Worm (Caenorhabditis elegans) whole organism, late embryonic: ENCODE results near the gene K11H12.11.

Experiments used
- C08G9.2 ChIP-seq: sonication (generic microtip); optimal IDR thresholded peaks from 2 replicates; lab custom pipeline; 2016; ENCODE audit warnings: mild to moderate bottlenecking, missing genetic modification characterization, moderate library complexity, missing compliant biosample characterization
- C38D4.7 ChIP-seq: fragments of 200-800 bp; sonication (Bioruptor generic); optimal IDR thresholded peaks from 2 replicates; lab custom pipeline; 2018; ENCODE audit warnings: mild to moderate bottlenecking, missing genetic modification characterization, moderate library complexity, missing compliant biosample characterization
- F13H6.1 ChIP-seq: sonication (generic microtip); optimal IDR thresholded peaks from 2 replicates; lab custom pipeline; 2016; ENCODE audit warnings: missing genetic modification characterization, missing compliant biosample characterization
- K02D7.2 ChIP-seq: sonication (generic microtip); optimal IDR thresholded peaks from 2 replicates; lab custom pipeline; 2017; ENCODE audit warnings: mild to moderate bottlenecking, missing genetic modification characterization, missing compliant biosample characterization
- T23F11.4 ChIP-seq: fragments of 200-800 bp; sonication (Bioruptor generic); optimal IDR thresholded peaks from 2 replicates; lab custom pipeline; 2018; ENCODE audit warnings: mild to moderate bottlenecking, missing genetic modification characterization, missing compliant biosample characterization
- Y22D7AL.16 ChIP-seq: sonication (generic microtip); optimal IDR thresholded peaks from 2 replicates; lab custom pipeline; 2016; ENCODE audit warnings: missing genetic modification characterization, missing compliant biosample characterization
- ama-1 ChIP-seq: fragments of 150-350 bp; optimal IDR thresholded peaks from 2 replicates; lab custom pipeline; 2014
- ceh-2 ChIP-seq: sonication (generic microtip); optimal IDR thresholded peaks from 2 replicates; lab custom pipeline; 2016; ENCODE audit warnings: missing genotype, missing genetic modification characterization, missing compliant biosample characterization
- ceh-22 ChIP-seq: sonication (generic microtip); optimal IDR thresholded peaks from 2 replicates; lab custom pipeline; 2017; ENCODE audit warnings: missing biosample characterization, missing genetic modification characterization
- ceh-31 ChIP-seq: sonication (generic microtip); optimal IDR thresholded peaks from 2 replicates; lab custom pipeline; 2016; ENCODE audit warnings: missing genetic modification characterization, missing compliant biosample characterization
- ceh-34 ChIP-seq: sonication (generic microtip); optimal IDR thresholded peaks from 2 replicates; lab custom pipeline; 2016; ENCODE audit warnings: mild to moderate bottlenecking, missing genetic modification characterization, missing compliant biosample characterization
- ceh-6 ChIP-seq: fragments of 200-800 bp; sonication (Bioruptor generic); optimal IDR thresholded peaks from 2 replicates; lab custom pipeline; 2018; ENCODE audit warnings: mild to moderate bottlenecking, missing genetic modification characterization, missing compliant biosample characterization
- che-1 ChIP-seq: sonication (generic microtip); optimal IDR thresholded peaks from 2 replicates; lab custom pipeline; 2016; ENCODE audit warnings: mild to moderate bottlenecking, missing genetic modification characterization, missing compliant biosample characterization
- dmd-4 ChIP-seq: sonication (generic microtip); optimal IDR thresholded peaks from 2 replicates; lab custom pipeline; 2016; ENCODE audit warnings: borderline replicate concordance, missing genetic modification characterization, missing compliant biosample characterization
- dve-1 ChIP-seq: sonication (generic microtip); optimal IDR thresholded peaks from 2 replicates; lab custom pipeline; 2017; ENCODE audit warnings: antibody characterized with exemption, mild to moderate bottlenecking, missing genetic modification characterization, missing compliant biosample characterization
- elt-2 ChIP-seq: sonication (generic microtip); optimal IDR thresholded peaks from 2 replicates; lab custom pipeline; 2016; ENCODE audit warnings: missing genetic modification reagents, missing genetic modification characterization, missing compliant biosample characterization
- fax-1 ChIP-seq: sonication (generic microtip); optimal IDR thresholded peaks from 2 replicates; lab custom pipeline; 2016; ENCODE audit warnings: missing genotype, missing genetic modification characterization, missing compliant biosample characterization
- hlh-15 ChIP-seq: sonication (generic microtip); optimal IDR thresholded peaks from 2 replicates; lab custom pipeline; 2016; ENCODE audit warnings: missing genetic modification characterization, missing compliant biosample characterization
- hlh-30 ChIP-seq: sonication (generic microtip); optimal IDR thresholded peaks from 2 replicates; lab custom pipeline; 2017; ENCODE audit warnings: antibody characterized with exemption, missing genetic modification characterization, missing compliant biosample characterization; ENCODE audit not compliant: insufficient read depth
- mec-3 ChIP-seq: sonication (generic microtip); optimal IDR thresholded peaks from 2 replicates; lab custom pipeline; 2016; ENCODE audit warnings: borderline replicate concordance, missing genetic modification characterization, missing compliant biosample characterization
- nfya-1 ChIP-seq: sonication (generic microtip); optimal IDR thresholded peaks from 2 replicates; lab custom pipeline; 2017; ENCODE audit warnings: missing genetic modification characterization, mild to moderate bottlenecking, missing compliant biosample characterization, antibody characterized with exemption, moderate library complexity
- npax-4 ChIP-seq: sonication (generic microtip); optimal IDR thresholded peaks from 2 replicates; lab custom pipeline; 2016; ENCODE audit warnings: missing genetic modification characterization, missing compliant biosample characterization
- pag-3 ChIP-seq: sonication (generic microtip); optimal IDR thresholded peaks from 2 replicates; lab custom pipeline; 2016; ENCODE audit warnings: missing compliant biosample characterization, missing genetic modification characterization, borderline replicate concordance
- pat-9 ChIP-seq: fragments of 200-800 bp; sonication (Bioruptor generic); optimal IDR thresholded peaks from 2 replicates; lab custom pipeline; 2018; ENCODE audit warnings: mild to moderate bottlenecking, missing genetic modification characterization, moderate library complexity, missing compliant biosample characterization
- pha-2 ChIP-seq: sonication (generic microtip); optimal IDR thresholded peaks from 2 replicates; lab custom pipeline; 2017; ENCODE audit warnings: mild to moderate bottlenecking, missing genetic modification characterization, missing compliant biosample characterization
- pha-4 ChIP-seq: fragments of 150-350 bp; optimal IDR thresholded peaks from 2 replicates; lab custom pipeline; 2018; ENCODE audit warnings: missing biosample characterization, missing genetic modification reagents, missing genetic modification characterization
- pqm-1 ChIP-seq: sonication (generic microtip); optimal IDR thresholded peaks from 2 replicates; lab custom pipeline; 2016; ENCODE audit warnings: missing genetic modification characterization, missing compliant biosample characterization
- ref-2 ChIP-seq: sonication (generic microtip); optimal IDR thresholded peaks from 2 replicates; lab custom pipeline; 2016; ENCODE audit warnings: missing genetic modification characterization, missing compliant biosample characterization
- sdc-2 ChIP-seq: sonication (generic microtip); optimal IDR thresholded peaks from 2 replicates; lab custom pipeline; 2016; ENCODE audit warnings: missing genotype, missing genetic modification characterization, missing compliant biosample characterization
- sox-2 ChIP-seq: fragments of 200-800 bp; sonication (Bioruptor generic); IDR thresholded peaks from 2 replicates; pipeline ENCODE4 v1.3.6; 2022; ENCODE audit warnings: missing genetic modification reagents, missing genetic modification characterization, missing compliant biosample characterization
- sox-4 ChIP-seq: sonication (generic microtip); optimal IDR thresholded peaks from 2 replicates; lab custom pipeline; 2017; ENCODE audit warnings: mild to moderate bottlenecking, missing genetic modification characterization, inconsistent platforms, missing compliant biosample characterization
- unc-86 ChIP-seq: sonication (generic microtip); optimal IDR thresholded peaks from 2 replicates; lab custom pipeline; 2016; ENCODE audit warnings: missing genetic modification characterization, missing compliant biosample characterization
- ztf-16 ChIP-seq: sonication (generic microtip); optimal IDR thresholded peaks from 2 replicates; lab custom pipeline; 2017; ENCODE audit warnings: missing genetic modification characterization, missing compliant biosample characterization

K11H12.11 gene

ce11 chrIV:676280-676679 is 5.9 kb upstream of the K11H12.11 start, which contains the start of gene K11H12.5:
TSS of gene K11H12.5 (plus strand) at chrIV:676580.
- TF ChIP-seq C08G9.2 = no peak
- TF ChIP-seq ref-2 (tag; lab: Kevin White, UChicago) = no peak
- no peak for TF ChIP-seq ceh-31 (tag; lab: Kevin White, UChicago)

- TF ChIP-seq unc-86 = no peak
- no peak for TF ChIP-seq sdc-2
- TF ChIP-seq C38D4.7 (GFP tag; lab: Kevin White, UChicago) = no peak
- no peak for TF ChIP-seq dmd-4 (tag; lab: Kevin White, UChicago)
- TF ChIP-seq pat-9 (tag; lab: Kevin White, UChicago) = no peak
- no peak for TF ChIP-seq nfya-1 (tag; lab: Kevin White, UChicago)
- TF ChIP-seq pag-3 (tag; lab: Kevin White, UChicago) = no peak
- TF ChIP-seq sox-4 (tag; lab: Kevin White, UChicago) = no peak
- TF ChIP-seq ceh-6 = no peak
- TF ChIP-seq hlh-30 (tag; lab: Kevin White, UChicago) = no peak
- no peak for TF ChIP-seq mec-3 (tag; lab: Kevin White, UChicago)
- no peak for TF ChIP-seq ceh-34 (tag; lab: Kevin White, UChicago)
- no peak for TF ChIP-seq K02D7.2 (tag; lab: Kevin White, UChicago)
- no peak for TF ChIP-seq Y22D7AL.16 (tag; lab: Kevin White, UChicago)
- TF ChIP-seq ref-2 (tag; lab: Kevin White, UChicago) = no peak
- TF ChIP-seq dve-1 = no peak
- TF ChIP-seq fax-1 (tag; lab: Kevin White, UChicago) = no peak
- no peak for TF ChIP-seq ama-1 (lab: Kevin White, UChicago)
- no peak for TF ChIP-seq npax-4 (tag; lab: Kevin White, UChicago)
- no peak for TF ChIP-seq pqm-1
Measured at ce11 chrIV:675471-676159, 5.3 kb upstream of the K11H12.11 start, which contains the start of the genes K11H12.4 and K11H12.10. TSS of gene K11H12.4 (minus strand) at chrIV:675883. TSS of gene K11H12.10 (plus strand) at chrIV:676075.

ce11 chrIV:673313-673712 is 3.0 kb upstream of the K11H12.11 start, which contains the start of gene K11H12.3:
TSS of gene K11H12.3 (minus strand) at chrIV:673480.
- TF ChIP-seq C38D4.7 (GFP tag; lab: Kevin White, UChicago) (no peak), pha-2 (tag; lab: Kevin White, UChicago) (no peak), ama-1 (lab: Kevin White, UChicago) (no peak), ref-2 (tag; lab: Kevin White, UChicago) (no peak), ceh-34 (tag; lab: Kevin White, UChicago) (no peak), ztf-16 (no peak), nfya-1 (tag; lab: Kevin White, UChicago) (no peak), elt-2 (no peak), pat-9 (tag; lab: Kevin White, UChicago) (no peak), F13H6.1 (tag; lab: Kevin White, UChicago) (no peak), pqm-1 (no peak)

- TF ChIP-seq pha-2 (tag; lab: Kevin White, UChicago) = no peak
Measured at ce11 chrIV:666991-667390, 3.4 kb downstream of the K11H12.11 start, which contains the start of gene K11H12.6. TSS of gene K11H12.6 (plus strand) at chrIV:667291.

- TF ChIP-seq sox-2 = no peak
- TF ChIP-seq ceh-22 (tag; lab: Kevin White, UChicago) = no peak
- no peak for TF ChIP-seq T23F11.4 (GFP tag; lab: Kevin White, UChicago)
- TF ChIP-seq ztf-16 = no peak
- TF ChIP-seq K02D7.2 (tag; lab: Kevin White, UChicago) = no peak
- TF ChIP-seq Y22D7AL.16 (tag; lab: Kevin White, UChicago) = no peak
- TF ChIP-seq ceh-34 (tag; lab: Kevin White, UChicago) = no peak
- TF ChIP-seq hlh-30 (tag; lab: Kevin White, UChicago) = no peak
- no peak for TF ChIP-seq C38D4.7 (GFP tag; lab: Kevin White, UChicago)
- no peak for TF ChIP-seq che-1 (tag; lab: Kevin White, UChicago)
- no peak for TF ChIP-seq pha-4
- TF ChIP-seq C08G9.2 = no peak
- TF ChIP-seq ama-1 (lab: Kevin White, UChicago) = no peak
- no peak for TF ChIP-seq ceh-2 (tag; lab: Kevin White, UChicago)
- TF ChIP-seq elt-2 = no peak
- no peak for TF ChIP-seq hlh-15
Measured at ce11 chrIV:665225-665624, 5.1 kb downstream of the K11H12.11 start, which contains the start of gene K11H12.7. TSS of gene K11H12.7 (plus strand) at chrIV:665525.
